Worm (Caenorhabditis elegans) whole organism, late embryonic: ENCODE results near the gene rad-50.

Source experiments
- K09A11.1 ChIP-seq: sonication (generic microtip); optimal IDR thresholded peaks from 2 replicates; lab custom pipeline; 2017; ENCODE audit warnings: antibody characterized with exemption, mild to moderate bottlenecking, missing genetic modification characterization, missing compliant biosample characterization; ENCODE audit not compliant: insufficient read depth
- T23F11.4 ChIP-seq: fragments of 200-800 bp; sonication (Bioruptor generic); optimal IDR thresholded peaks from 2 replicates; lab custom pipeline; 2018; ENCODE audit warnings: mild to moderate bottlenecking, missing genetic modification characterization, missing compliant biosample characterization
- ama-1 ChIP-seq: fragments of 150-350 bp; optimal IDR thresholded peaks from 2 replicates; lab custom pipeline; 2014
- ceh-14 ChIP-seq: sonication (generic microtip); optimal IDR thresholded peaks from 2 replicates; lab custom pipeline; 2016; ENCODE audit warnings: missing genotype, missing genetic modification characterization, missing compliant biosample characterization
- ceh-30 ChIP-seq: fragments of 150-350 bp; optimal IDR thresholded peaks from 2 replicates; lab custom pipeline; 2014; ENCODE audit warnings: missing biosample characterization, missing genetic modification characterization
- ceh-45 ChIP-seq: fragments of 200-800 bp; sonication (Bioruptor generic); IDR thresholded peaks from 2 replicates; pipeline ENCODE4 v1.3.6; 2022; ENCODE audit warnings: missing genetic modification reagents, missing genetic modification characterization, missing compliant biosample characterization
- che-1 ChIP-seq: sonication (generic microtip); optimal IDR thresholded peaks from 2 replicates; lab custom pipeline; 2016; ENCODE audit warnings: mild to moderate bottlenecking, missing genetic modification characterization, missing compliant biosample characterization
- eyg-1 ChIP-seq: sonication (generic microtip); optimal IDR thresholded peaks from 2 replicates; lab custom pipeline; 2016; ENCODE audit warnings: missing genotype, missing genetic modification characterization, missing compliant biosample characterization
- nhr-11 ChIP-seq: fragments of 150-350 bp; optimal IDR thresholded peaks from 2 replicates; lab custom pipeline; 2014; ENCODE audit warnings: missing biosample characterization, missing genetic modification characterization
- npax-4 ChIP-seq: sonication (generic microtip); optimal IDR thresholded peaks from 2 replicates; lab custom pipeline; 2016; ENCODE audit warnings: missing genetic modification characterization, missing compliant biosample characterization
- pha-2 ChIP-seq: sonication (generic microtip); optimal IDR thresholded peaks from 2 replicates; lab custom pipeline; 2017; ENCODE audit warnings: mild to moderate bottlenecking, missing genetic modification characterization, missing compliant biosample characterization
- pha-4 ChIP-seq: fragments of 150-350 bp; optimal IDR thresholded peaks from 2 replicates; lab custom pipeline; 2018; ENCODE audit warnings: missing biosample characterization, missing genetic modification reagents, missing genetic modification characterization
- rnt-1 ChIP-seq: sonication (generic microtip); optimal IDR thresholded peaks from 2 replicates; lab custom pipeline; 2016; ENCODE audit warnings: missing genetic modification characterization, missing compliant biosample characterization
- sox-4 ChIP-seq: sonication (generic microtip); optimal IDR thresholded peaks from 2 replicates; lab custom pipeline; 2017; ENCODE audit warnings: mild to moderate bottlenecking, missing genetic modification characterization, inconsistent platforms, missing compliant biosample characterization

DNA sequence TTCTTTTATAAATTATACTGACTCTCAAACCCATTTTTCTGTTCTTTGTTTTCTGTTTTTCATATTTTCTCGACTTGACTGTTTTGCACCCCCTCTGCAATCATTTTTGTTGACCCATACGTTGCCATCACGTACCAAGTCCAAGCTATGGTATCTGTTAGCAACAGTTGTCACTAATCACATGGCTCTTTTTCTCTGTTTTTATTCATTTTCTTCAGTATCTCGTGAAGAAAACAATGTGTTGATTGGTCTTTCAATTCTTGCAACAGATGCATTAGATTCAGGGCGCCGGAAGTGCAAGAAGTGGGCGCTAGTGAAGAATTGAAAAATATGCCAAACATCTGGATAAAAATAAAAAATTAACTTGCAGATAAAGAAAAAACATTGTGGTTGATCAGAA, 9.9 kb upstream of the rad-50 start:
- TF ChIP-seq nhr-11 (tag; lab: Kevin White, UChicago) (no peak), T23F11.4 (GFP tag; lab: Kevin White, UChicago) (no peak), rnt-1 (no peak), eyg-1 (tag; lab: Kevin White, UChicago) (no peak), ceh-30 (tag; lab: Kevin White, UChicago) (no peak), pha-4 (no peak), ceh-14 (no peak), ceh-45 (GFP tag; lab: Robert Waterston, UW) (no peak), pha-2 (tag; lab: Kevin White, UChicago) (no peak), sox-4 (no peak), npax-4 (tag; lab: Kevin White, UChicago) (no peak), ama-1 (lab: Kevin White, UChicago) (no peak), K09A11.1 (no peak), che-1 (no peak)
